Fruit fly (Drosophila melanogaster) Kc167 (cell line): Measurements from ENCODE around the gene CG13403.

ENCODE experiments used
- Myc ChIP-seq: fragments of >200 bp; optimal IDR thresholded peaks from 2 replicates; lab custom pipeline; 2017; ENCODE audit warnings: missing external identifiers
- Sin3A ChIP-seq: fragments of >200 bp; optimal IDR thresholded peaks from 2 replicates; lab custom pipeline; 2018; ENCODE audit warnings: missing external identifiers
- h ChIP-seq: fragments of >200 bp; optimal IDR thresholded peaks from 3 replicates; lab custom pipeline; 2018; ENCODE audit warnings: missing external identifiers
- insv ChIP-seq: fragments of >200 bp; optimal IDR thresholded peaks from 3 replicates; lab custom pipeline; 2018; ENCODE audit warnings: missing external identifiers
- psq ChIP-seq: fragments of >200 bp; optimal IDR thresholded peaks from 2 replicates; lab custom pipeline; 2017; ENCODE audit warnings: missing external identifiers
- ttk ChIP-seq: sonication (Bioruptor generic); optimal IDR thresholded peaks from 2 replicates; lab custom pipeline; 2017; ENCODE audit warnings: missing external identifiers

Gene CG13403

DNA sequence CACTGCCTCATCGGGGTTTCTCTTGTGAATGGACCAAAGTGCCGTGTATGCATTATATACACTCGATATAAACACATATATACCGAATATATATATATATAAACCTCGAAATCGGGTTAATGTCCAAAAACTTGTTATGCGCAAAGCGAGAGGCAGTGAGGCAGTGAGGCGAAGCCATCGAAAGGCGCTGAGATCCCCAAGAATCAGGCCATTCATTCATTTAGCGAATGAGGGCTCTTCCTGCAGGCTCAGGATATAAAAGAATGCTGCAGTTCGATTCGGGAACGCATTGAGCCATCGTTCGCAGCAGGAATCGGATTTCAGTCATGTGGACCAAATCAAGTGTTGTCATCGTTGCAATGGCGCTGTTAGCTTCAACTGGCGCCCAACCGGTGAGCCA is 4.9 kb downstream of the CG13403 start, which contains the start of gene CG12481:
Gene CG12481 (plus strand): TSS at position 301 of the 400 bp plus-strand sequence.
- TF ChIP-seq ttk (lab: Kevin White, UChicago) (no peak), psq (lab: Kevin White, UChicago) (no peak), Sin3A (lab: Kevin White, UChicago) (no peak), Myc (lab: Kevin White, UChicago) (no peak), insv (no peak), h (lab: Kevin White, UChicago) (no peak)

DNA sequence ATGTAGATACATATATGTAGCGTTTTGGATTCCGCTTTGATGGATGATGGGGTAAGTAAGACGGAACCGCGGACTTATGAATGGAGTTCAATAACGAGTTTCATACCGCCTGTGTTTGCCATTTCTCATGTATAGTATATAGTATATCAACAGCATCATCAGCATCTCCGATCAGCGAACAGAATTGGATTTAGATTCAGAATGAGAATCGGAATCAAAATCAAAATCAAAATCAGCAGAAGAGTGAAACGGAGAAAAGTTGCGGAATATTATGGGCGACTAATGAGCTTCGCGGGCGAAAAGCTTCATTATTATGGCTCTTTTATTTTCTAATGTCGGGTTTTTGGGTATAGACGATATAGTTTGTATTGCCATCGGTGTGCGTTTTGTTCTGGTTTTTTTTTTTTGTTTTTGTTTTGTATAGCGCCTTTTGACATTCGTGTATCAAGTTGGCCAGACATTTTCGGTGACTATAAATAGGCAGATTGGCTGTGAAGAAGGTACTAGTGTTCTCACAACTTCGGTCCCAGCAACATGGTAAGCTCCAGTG is 7.7 kb downstream of the CG13403 start, which contains the start of gene CG32603:
Gene CG32603 (plus strand): TSS at position 500 of the 550 bp plus-strand sequence.
- TF ChIP-seq Sin3A (lab: Kevin White, UChicago) (no peak), h (lab: Kevin White, UChicago) (no peak), psq (lab: Kevin White, UChicago) (no peak), ttk (lab: Kevin White, UChicago) (no peak), insv (no peak), Myc (lab: Kevin White, UChicago) (no peak)

DNA sequence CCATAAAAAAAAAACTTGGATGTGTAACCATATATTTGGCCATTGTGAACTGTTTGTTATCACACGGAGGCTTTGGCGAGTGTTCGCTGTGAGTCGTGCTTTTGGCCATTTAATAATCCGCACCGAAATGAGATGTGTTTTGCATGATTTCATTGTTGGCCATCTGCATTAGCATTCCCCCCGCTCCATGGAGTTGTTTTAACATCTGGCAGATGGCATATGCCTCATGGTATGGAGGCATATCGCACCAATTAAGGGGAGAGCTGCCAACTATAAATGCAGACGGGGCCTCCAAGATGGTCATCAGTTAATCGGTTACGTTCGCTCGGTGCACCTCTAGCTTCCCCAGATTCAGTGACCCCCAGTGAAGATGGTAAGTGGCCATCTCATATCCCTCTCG is 11.1 kb downstream of the CG13403 start, which contains the start of gene CG11584:
Gene CG11584 (plus strand): TSS at position 301 of the 400 bp plus-strand sequence.
- TF ChIP-seq ttk (lab: Kevin White, UChicago), result no peak
- no peak for TF ChIP-seq Sin3A (lab: Kevin White, UChicago)
- TF ChIP-seq insv, result no peak
- TF ChIP-seq Myc (lab: Kevin White, UChicago), result no peak
- no peak for TF ChIP-seq psq (lab: Kevin White, UChicago)
- TF ChIP-seq h (lab: Kevin White, UChicago), result no peak

DNA sequence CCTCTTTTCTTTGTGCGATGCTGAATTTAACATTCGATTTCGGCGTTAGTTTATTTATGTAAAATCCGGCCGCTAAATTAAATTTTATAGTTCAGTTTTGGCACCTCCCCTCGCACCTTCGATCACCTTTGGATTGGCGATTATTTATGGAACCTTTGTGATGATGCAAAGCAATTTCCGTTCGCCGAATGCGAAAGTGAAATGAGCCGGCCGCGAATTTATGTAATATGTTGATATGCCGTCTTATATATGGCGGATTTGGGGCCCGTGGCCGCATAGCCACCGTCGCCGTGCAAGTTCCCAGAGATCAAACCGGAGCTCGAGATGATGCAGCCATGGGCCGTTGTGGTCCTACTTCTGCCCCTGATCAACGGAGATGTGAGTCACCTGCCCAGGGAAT is 15.2 kb downstream of the CG13403 start, which contains the start of gene CG11581:
Gene CG11581 (plus strand): TSS at position 301 of the 400 bp plus-strand sequence.
- TF ChIP-seq h (lab: Kevin White, UChicago), result no peak
- TF ChIP-seq ttk (lab: Kevin White, UChicago), result no peak
- TF ChIP-seq psq (lab: Kevin White, UChicago), result no peak
- no peak for TF ChIP-seq Sin3A (lab: Kevin White, UChicago)
- no peak for TF ChIP-seq insv
- no peak for TF ChIP-seq Myc (lab: Kevin White, UChicago)

DNA sequence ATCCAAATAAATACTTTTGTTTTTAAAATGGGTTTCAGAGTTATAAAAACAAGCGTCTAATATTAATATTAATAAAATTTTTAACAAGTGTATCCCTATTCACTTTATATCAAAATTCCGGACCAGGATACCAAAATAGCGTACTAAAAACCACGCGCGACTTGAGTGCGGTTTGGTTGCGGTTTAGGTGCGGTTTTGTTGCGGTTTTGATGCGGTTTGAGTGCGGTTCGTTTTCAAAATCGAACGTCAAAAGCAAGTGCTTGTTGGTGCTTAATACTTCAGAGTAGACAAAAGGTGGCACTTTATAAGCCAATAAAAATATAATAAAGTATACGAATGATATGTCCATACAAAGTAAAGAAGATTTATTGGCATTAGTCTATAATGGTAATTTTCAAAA is 16.2 kb downstream of the CG13403 start:
- TF ChIP-seq Sin3A (lab: Kevin White, UChicago) (no peak), Myc (lab: Kevin White, UChicago) (no peak), psq (lab: Kevin White, UChicago) (no peak), h (lab: Kevin White, UChicago) (no peak), insv (no peak)

DNA sequence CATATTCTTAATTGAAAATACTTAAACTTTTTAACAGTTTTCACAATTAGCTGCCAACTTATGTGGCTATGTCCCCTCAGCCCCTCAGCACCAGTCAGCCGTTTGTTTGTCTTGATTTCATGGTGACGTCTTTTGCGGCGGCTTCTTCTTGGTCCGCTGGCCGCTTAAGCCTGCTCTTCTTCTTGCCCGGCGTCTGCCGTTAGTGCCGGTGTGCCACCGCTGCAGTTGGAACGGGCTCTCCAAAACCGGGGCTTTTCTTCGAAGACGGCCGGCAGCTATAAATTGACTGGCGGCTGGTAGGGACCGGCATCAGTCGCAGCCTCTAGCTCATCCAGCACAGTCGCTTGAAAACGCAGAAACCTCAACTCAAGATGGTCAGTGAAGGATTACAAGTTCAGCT is 17.4 kb downstream of the CG13403 start, which contains the start of gene CG1368:
Gene CG1368 (plus strand): TSS at position 301 of the 400 bp plus-strand sequence.
- TF ChIP-seq psq (lab: Kevin White, UChicago) (no peak), insv (no peak), Myc (lab: Kevin White, UChicago) (no peak), ttk (lab: Kevin White, UChicago) (no peak), h (lab: Kevin White, UChicago) (no peak), Sin3A (lab: Kevin White, UChicago) (no peak)

dm6 chrX:14173654-14174053 is 18.2 kb downstream of the CG13403 start:
- TF ChIP-seq h (lab: Kevin White, UChicago) (no peak), psq (lab: Kevin White, UChicago) (no peak), Myc (lab: Kevin White, UChicago) (no peak), Sin3A (lab: Kevin White, UChicago) (no peak), insv (no peak), ttk (lab: Kevin White, UChicago) (no peak)

- TF ChIP-seq Myc (lab: Kevin White, UChicago) (no peak), ttk (lab: Kevin White, UChicago) (no peak), Sin3A (lab: Kevin White, UChicago) (no peak), psq (lab: Kevin White, UChicago) (no peak), insv (no peak), h (lab: Kevin White, UChicago) (no peak)
Observed at dm6 chrX:14172524-14172923, 19.3 kb downstream of the CG13403 start, which contains the start of gene betaNACtes1. Gene betaNACtes1, minus strand, starts transcription at chrX:14172624.

DNA sequence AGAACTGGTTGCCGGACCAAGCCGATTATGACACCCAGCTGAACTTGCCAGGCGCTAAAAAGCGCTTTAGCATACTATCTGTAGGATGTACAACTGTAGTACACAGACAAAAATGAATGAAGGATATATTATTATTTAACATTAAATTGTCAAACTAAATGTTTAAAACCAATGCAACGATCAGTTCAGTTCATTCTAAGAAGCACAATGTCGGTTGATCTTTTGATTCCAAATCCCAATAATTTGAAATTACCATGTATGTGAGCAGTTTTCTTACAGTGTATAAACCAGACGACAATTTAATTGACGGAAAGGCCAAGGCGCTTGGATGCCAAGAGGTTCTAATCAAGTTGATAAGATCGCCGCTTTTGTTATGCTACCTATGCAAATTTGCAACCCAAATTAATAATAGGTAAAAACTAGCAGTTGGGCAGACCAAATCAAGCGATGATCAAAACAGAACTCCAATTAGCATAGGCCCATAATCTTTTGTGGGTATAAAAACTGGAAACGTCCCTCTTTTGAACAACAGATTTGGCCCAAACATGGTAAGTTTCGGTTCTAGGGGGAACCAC is 22.7 kb downstream of the CG13403 start, which contains the start of gene CG12480:
Gene CG12480 (plus strand): TSS at position 525 of the 575 bp plus-strand sequence.
- no peak for TF ChIP-seq insv
- TF ChIP-seq h (lab: Kevin White, UChicago), result no peak
- TF ChIP-seq ttk (lab: Kevin White, UChicago), result no peak
- no peak for TF ChIP-seq psq (lab: Kevin White, UChicago)
- TF ChIP-seq Sin3A (lab: Kevin White, UChicago), result no peak
- no peak for TF ChIP-seq Myc (lab: Kevin White, UChicago)

DNA sequence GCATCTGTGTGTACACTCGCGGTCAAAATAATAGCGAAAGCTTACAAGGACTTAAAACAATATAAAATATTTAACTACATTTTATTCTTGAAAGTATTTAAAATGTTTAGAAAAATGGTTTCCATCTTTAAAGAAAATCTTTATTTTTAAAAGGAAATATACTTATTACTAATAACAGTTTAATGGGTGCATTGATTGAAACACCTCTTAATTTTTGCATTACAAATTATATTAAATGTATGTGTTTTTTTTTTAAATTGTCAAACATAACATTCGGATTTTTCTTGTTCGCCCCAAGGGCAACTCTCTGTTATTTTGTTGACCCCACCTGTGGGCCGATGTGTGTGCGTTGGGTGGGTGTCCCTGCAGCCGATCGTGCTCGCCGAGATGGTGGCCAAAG is 38.1 kb downstream of the CG13403 start:
- TF ChIP-seq psq (lab: Kevin White, UChicago) (no peak), insv (no peak), Sin3A (lab: Kevin White, UChicago) (no peak), Myc (lab: Kevin White, UChicago) (no peak), h (lab: Kevin White, UChicago) (no peak), ttk (lab: Kevin White, UChicago) (no peak)

DNA sequence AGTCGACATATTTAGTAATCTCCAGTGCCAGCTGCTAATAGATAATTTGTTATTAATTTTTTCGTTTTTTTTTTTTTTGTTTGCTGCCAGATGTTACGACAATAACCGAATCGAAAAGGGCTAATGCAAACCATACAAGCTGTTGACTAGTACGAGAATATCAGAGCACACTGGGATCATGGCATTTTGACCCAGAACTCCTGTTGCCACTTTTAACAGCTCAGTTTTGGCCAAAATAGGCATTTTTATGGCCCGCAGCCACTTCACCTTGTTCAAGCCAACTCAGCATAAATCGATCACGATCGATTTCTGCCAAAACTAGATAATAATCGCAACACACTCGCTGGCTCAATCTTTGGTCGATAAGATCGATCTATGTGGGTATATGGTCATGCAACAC is 39.9 kb downstream of the CG13403 start, which contains the start of gene CG12479:
Gene CG12479 (minus strand): TSS at position 101 of the 400 bp plus-strand sequence.
- TF ChIP-seq insv (no peak), h (lab: Kevin White, UChicago) (no peak), Myc (lab: Kevin White, UChicago) (no peak), ttk (lab: Kevin White, UChicago) (no peak), Sin3A (lab: Kevin White, UChicago) (no peak), psq (lab: Kevin White, UChicago) (no peak)
